Fruit fly (Drosophila melanogaster): ENCODE data around the gene CG14115.

The CG14115 gene

DNA sequence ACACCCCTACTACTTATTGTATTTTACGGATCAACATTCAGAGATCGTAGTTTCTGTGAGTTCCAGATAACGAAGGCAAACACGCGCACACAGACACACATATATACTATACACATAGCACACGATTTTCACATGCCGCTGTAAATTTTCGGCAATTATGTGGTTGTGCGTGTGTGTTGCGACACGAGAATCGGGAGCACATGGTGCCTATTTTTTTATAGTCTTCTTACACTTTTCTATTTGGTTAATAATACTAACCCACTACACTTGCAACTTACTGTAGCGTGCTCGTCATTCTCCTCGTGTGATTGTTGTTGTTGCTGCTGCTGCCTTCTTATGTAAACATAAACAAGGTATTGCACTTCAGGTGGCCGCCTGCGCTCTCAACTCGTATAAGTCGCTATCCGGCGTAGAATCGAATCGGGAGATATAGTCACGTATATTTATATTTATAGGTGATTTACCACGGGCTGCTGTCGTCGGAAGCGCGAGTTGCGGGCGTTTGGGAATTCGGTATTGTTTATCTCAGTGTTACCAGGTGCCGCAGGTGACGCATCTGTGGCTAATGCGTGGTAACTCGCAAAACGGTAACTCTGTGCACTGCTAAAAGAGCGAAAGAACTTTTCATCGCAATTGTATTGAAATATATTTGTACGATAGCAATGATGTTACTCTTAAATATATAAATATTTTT, 38.9 kb downstream of the CG14115 start, which contains the start of gene Adk2 (continued):
- TF ChIP-seq Taf1 (GFP tag; IDR thresholded peaks at IDR 0.05): peak; percentile 49; the same call in 1 of the 2 replicates
- TF ChIP-seq CG12769 (tag; optimal IDR thresholded peaks at IDR 0.05): peak; percentile 48
- TF ChIP-seq CG33213 (GFP tag; optimal IDR thresholded peaks at IDR 0.05): peak; percentile 25
- TF ChIP-seq chn (GFP tag; optimal IDR thresholded peaks at IDR 0.05): no peak
- peak; percentile 47; the same call in 1 of the 2 replicates for TF ChIP-seq Drgx (GFP tag; IDR thresholded peaks at IDR 0.05)
- no peak; the same call in 1 of the 2 replicates for TF ChIP-seq Atf6 (GFP tag; IDR thresholded peaks at IDR 0.05)
- TF ChIP-seq Hr39 (optimal IDR thresholded peaks at IDR 0.05): no peak
- peak; percentile 55; the same call in 2 of the 3 replicates for TF ChIP-seq Dbx (GFP tag; IDR thresholded peaks at IDR 0.05)
- no peak for TF ChIP-seq CG10431 (GFP tag; optimal IDR thresholded peaks at IDR 0.05)
- TF ChIP-seq gcm2 (GFP tag; optimal IDR thresholded peaks at IDR 0.05): no peak
- no peak for TF ChIP-seq phol (tag; optimal IDR thresholded peaks at IDR 0.05)
- TF ChIP-seq CG10274 (GFP tag; optimal IDR thresholded peaks at IDR 0.05): no peak
- TF ChIP-seq z (GFP tag; IDR thresholded peaks at IDR 0.05): no peak
- no peak for TF ChIP-seq CG18011 (GFP tag; optimal IDR thresholded peaks at IDR 0.05)
- TF ChIP-seq unpg (GFP tag; optimal IDR thresholded peaks at IDR 0.05): no peak
- TF ChIP-seq ato (GFP tag; IDR thresholded peaks at IDR 0.05; ENCODE audit: partially characterized antibody): no peak; the same call in 1 of the 2 replicates
- no peak for TF ChIP-seq tio (GFP tag; optimal IDR thresholded peaks at IDR 0.05)
- no peak for TF ChIP-seq ind (GFP tag; optimal IDR thresholded peaks at IDR 0.05)
- TF ChIP-seq ham (GFP tag; IDR thresholded peaks at IDR 0.05): no peak
- TF ChIP-seq Blimp-1 (GFP tag; optimal IDR thresholded peaks at IDR 0.05): peak; percentile 3
- no peak for TF ChIP-seq Antp (GFP tag; optimal IDR thresholded peaks at IDR 0.05)
- no peak for TF ChIP-seq CG2129 (GFP tag; IDR thresholded peaks at IDR 0.05; ENCODE audit: partially characterized antibody)
- TF ChIP-seq ash1 (GFP tag; optimal IDR thresholded peaks at IDR 0.05): no peak
- no peak; the same call in 1 of the 2 replicates for TF ChIP-seq seq (GFP tag; IDR thresholded peaks at IDR 0.05)
- no peak for TF ChIP-seq Hr51 (GFP tag; optimal IDR thresholded peaks at IDR 0.05)
- no peak for TF ChIP-seq ftz-f1 (GFP tag; optimal IDR thresholded peaks at IDR 0.05)
- peak; percentile 62 for TF ChIP-seq dm (GFP tag; optimal IDR thresholded peaks at IDR 0.05)
- no peak for TF ChIP-seq Dek (tag; optimal IDR thresholded peaks at IDR 0.05)
- peak; percentile 31 for TF ChIP-seq B-H2 (GFP tag; optimal IDR thresholded peaks at IDR 0.05)
- no peak for TF ChIP-seq abd-A (tag; optimal IDR thresholded peaks at IDR 0.05)
- no peak for TF ChIP-seq usp (GFP tag; optimal IDR thresholded peaks at IDR 0.05)
- peak; percentile 74 for TF ChIP-seq nerfin-1 (tag; optimal IDR thresholded peaks at IDR 0.05)
- TF ChIP-seq ssp (GFP tag; IDR thresholded peaks at IDR 0.05): no peak
- no peak for TF ChIP-seq Ets97D (GFP tag; optimal IDR thresholded peaks at IDR 0.05)
- no peak for TF ChIP-seq Poxn (GFP tag; IDR thresholded peaks at IDR 0.05)
- TF ChIP-seq CG10959 (GFP tag; IDR thresholded peaks at IDR 0.05): peak; percentile 29; the same call in 1 of the 2 replicates
- TF ChIP-seq zfh2 (GFP tag; optimal IDR thresholded peaks at IDR 0.05): peak; percentile 7
- no peak for TF ChIP-seq Nf-YC (tag; optimal IDR thresholded peaks at IDR 0.05)
- peak; percentile 52 for TF ChIP-seq CG15479 (GFP tag; optimal IDR thresholded peaks at IDR 0.05)
- no peak for TF ChIP-seq Xbp1 (GFP tag; optimal IDR thresholded peaks at IDR 0.05)
- TF ChIP-seq wor (GFP tag; IDR thresholded peaks at IDR 0.05): no peak
- peak; percentile 30; the same call in 1 of the 2 replicates for TF ChIP-seq E2f1 (GFP tag; IDR thresholded peaks at IDR 0.05)
- TF ChIP-seq CG1233 (GFP tag; optimal IDR thresholded peaks at IDR 0.05): no peak
- no peak for TF ChIP-seq CG17186 (GFP tag; optimal IDR thresholded peaks at IDR 0.05)
- TF ChIP-seq HLH3B (GFP tag; IDR thresholded peaks at IDR 0.05): no peak
- no peak for TF ChIP-seq ewg (GFP tag; optimal IDR thresholded peaks at IDR 0.05)
- no peak for TF ChIP-seq Sry-β (GFP tag; optimal IDR thresholded peaks at IDR 0.05)
- peak; percentile 7 for TF ChIP-seq CrebB (tag; optimal IDR thresholded peaks at IDR 0.05)
- TF ChIP-seq gsb (GFP tag; IDR thresholded peaks at IDR 0.05): peak; percentile 40; the same call in 1 of the 2 replicates
- peak; percentile 79 for TF ChIP-seq slbo (GFP tag; IDR thresholded peaks at IDR 0.05)
